Worm (Caenorhabditis elegans): ENCODE measurements around the gene R04B5.7.

R04B5.7 gene

ce11 chrV:10042254-10042653 lies 48.1 kb downstream of the R04B5.7 start (continued):
- no peak for TF ChIP-seq ama-1 (optimal IDR thresholded peaks at IDR 0.05)
- peak in 1 of 2 experiments; percentile 97 for TF ChIP-seq unc-62 (GFP tag; optimal IDR thresholded peaks at IDR 0.05 in 1 of 2)
- TF ChIP-seq unc-62 (tag; optimal IDR thresholded peaks at IDR 0.05): no peak
- no peak for TF ChIP-seq vab-7 (GFP tag; IDR thresholded peaks at IDR 0.05)
- peak; percentile 51 for TF ChIP-seq rbr-2 (tag; optimal IDR thresholded peaks at IDR 0.05)
- TF ChIP-seq dve-1 (tag; optimal IDR thresholded peaks at IDR 0.05; ENCODE audit: insufficient read depth): peak; percentile 75
- no peak for TF ChIP-seq F37D6.2 (tag; optimal IDR thresholded peaks at IDR 0.05)
- no peak for TF ChIP-seq ceh-82 (tag; optimal IDR thresholded peaks at IDR 0.05)
- no peak for TF ChIP-seq Y48G9A.11 (GFP tag; IDR thresholded peaks at IDR 0.05)
- peak; percentile 49 for TF ChIP-seq dpl-1 (GFP tag; optimal IDR thresholded peaks at IDR 0.05)
- TF ChIP-seq ztf-7 (tag; optimal IDR thresholded peaks at IDR 0.05): no peak
- TF ChIP-seq hlh-30 (tag; optimal IDR thresholded peaks at IDR 0.05; ENCODE audit: insufficient read depth): peak; percentile 76
- TF ChIP-seq set-16 (GFP tag; IDR thresholded peaks at IDR 0.05): no peak
- TF ChIP-seq ceh-62 (tag; optimal IDR thresholded peaks at IDR 0.05): no peak
- peak; percentile 49 for TF ChIP-seq spr-3 (GFP tag; optimal IDR thresholded peaks at IDR 0.05)
- no peak for TF ChIP-seq ZK337.2 (GFP tag; IDR thresholded peaks at IDR 0.05)
- peak; percentile 10 for TF ChIP-seq spr-1 (tag; optimal IDR thresholded peaks at IDR 0.05)
- peak; percentile 70 for TF ChIP-seq nhr-6 (tag; optimal IDR thresholded peaks at IDR 0.05)
- TF ChIP-seq ceh-44 (GFP tag; IDR thresholded peaks at IDR 0.05): no peak
- TF ChIP-seq gei-8 (GFP tag; optimal IDR thresholded peaks at IDR 0.05): no peak
- no peak for TF ChIP-seq php-3 (GFP tag; IDR thresholded peaks at IDR 0.05)
- TF ChIP-seq lin-15B (tag; optimal IDR thresholded peaks at IDR 0.05): no peak
- TF ChIP-seq sdz-12 (GFP tag; optimal IDR thresholded peaks at IDR 0.05): no peak
- TF ChIP-seq dmd-6 (GFP tag; IDR thresholded peaks at IDR 0.05): peak; percentile 61
- no peak for TF ChIP-seq mxl-2 (GFP tag; conservative IDR thresholded peaks at IDR 0.05)
- TF ChIP-seq nhr-28 (tag; optimal IDR thresholded peaks at IDR 0.05): peak; percentile 49
- no peak for TF ChIP-seq Y105C5A.15 (GFP tag; IDR thresholded peaks at IDR 0.05)
- TF ChIP-seq fos-1 (tag; optimal IDR thresholded peaks at IDR 0.05): no peak
- TF ChIP-seq zfp-2 (tag; optimal IDR thresholded peaks at IDR 0.05): no peak
- TF ChIP-seq ceh-28 (tag; optimal IDR thresholded peaks at IDR 0.05): peak; percentile 33
- TF ChIP-seq saeg-2 (GFP tag; IDR thresholded peaks at IDR 0.05): no peak
- TF ChIP-seq ZK546.5 (tag; optimal IDR thresholded peaks at IDR 0.05): no peak
- no peak for TF ChIP-seq unc-39 (tag; optimal IDR thresholded peaks at IDR 0.05)
- TF ChIP-seq egl-27 (tag; optimal IDR thresholded peaks at IDR 0.05): no peak
- no peak for TF ChIP-seq F10B5.3 (tag; optimal IDR thresholded peaks at IDR 0.05)
- no peak for TF ChIP-seq F26F4.8 (GFP tag; conservative IDR thresholded peaks at IDR 0.05)
- TF ChIP-seq fkh-10 (GFP tag; optimal IDR thresholded peaks at IDR 0.05): no peak
- TF ChIP-seq ces-1 (GFP tag; optimal IDR thresholded peaks at IDR 0.05): no peak
- TF ChIP-seq snpc-1.2 (GFP tag; IDR thresholded peaks at IDR 0.05): no peak
- TF ChIP-seq nhr-237 (tag; optimal IDR thresholded peaks at IDR 0.05): no peak
- TF ChIP-seq ceh-20 (GFP tag; IDR thresholded peaks at IDR 0.05): peak; percentile 71
- TF ChIP-seq zag-1 (tag; optimal IDR thresholded peaks at IDR 0.05): no peak
- TF ChIP-seq unc-130 (GFP tag; optimal IDR thresholded peaks at IDR 0.05): no peak
- TF ChIP-seq lir-3 (tag; optimal IDR thresholded peaks at IDR 0.05): no peak
- no peak for TF ChIP-seq ztf-11 (tag; optimal IDR thresholded peaks at IDR 0.05)
- TF ChIP-seq zfp-3 (GFP tag; conservative IDR thresholded peaks at IDR 0.05): 0 out of 2 replicates have a peak, but pooled peaks have one; percentile 48
- TF ChIP-seq T20F7.1 (GFP tag; optimal IDR thresholded peaks at IDR 0.05): no peak
- TF ChIP-seq cey-2 (tag; optimal IDR thresholded peaks at IDR 0.05; ENCODE audit: borderline replicate concordance, insufficient read depth): no peak
- TF ChIP-seq Y75B8A.6 (GFP tag; IDR thresholded peaks at IDR 0.05): no peak
- TF ChIP-seq snpc-4 (tag; optimal IDR thresholded peaks at IDR 0.05): no peak
- TF ChIP-seq nhr-11 (tag; optimal IDR thresholded peaks at IDR 0.05): peak; percentile 46
- no peak for TF ChIP-seq tag-97 (GFP tag; IDR thresholded peaks at IDR 0.05)
- no peak for TF ChIP-seq zip-11 (GFP tag; IDR thresholded peaks at IDR 0.05)

Measured in whole organism, L4 larva.